Worm (Caenorhabditis elegans) whole organism, L1 larva: ENCODE data around the gene rrsr-1.

Experiments
- C04F5.9 ChIP-seq: sonication (generic microtip); optimal IDR thresholded peaks from 2 replicates; lab custom pipeline; 2016; ENCODE audit warnings: missing genetic modification characterization, missing compliant biosample characterization
- C16A3.4 ChIP-seq: fragments of 150-350 bp; optimal IDR thresholded peaks from 2 replicates; lab custom pipeline; 2014; ENCODE audit warnings: missing biosample characterization, missing genetic modification characterization
- Y116A8C.19 ChIP-seq: sonication (generic microtip); optimal IDR thresholded peaks from 2 replicates; lab custom pipeline; 2016; ENCODE audit warnings: missing compliant biosample characterization, missing genetic modification characterization, borderline replicate concordance
- aly-2 ChIP-seq: fragments of 150-350 bp; optimal IDR thresholded peaks from 2 replicates; lab custom pipeline; 2014; ENCODE audit warnings: missing biosample characterization, missing genetic modification characterization
- ceh-63 ChIP-seq: fragments of 200-800 bp; sonication (Bioruptor generic); optimal IDR thresholded peaks from 2 replicates; lab custom pipeline; 2018; ENCODE audit warnings: mild to moderate bottlenecking, missing genetic modification characterization, missing compliant biosample characterization
- ceh-8 ChIP-seq: fragments of 200-800 bp; sonication (Bioruptor generic); optimal IDR thresholded peaks from 2 replicates; lab custom pipeline; 2018; ENCODE audit warnings: mild to moderate bottlenecking, missing genetic modification characterization, moderate library complexity, missing compliant biosample characterization
- ceh-82 ChIP-seq, 3 experiments: fragments of 150-350 bp in 1 of 3; sonication (generic microtip) in 2 of 3; optimal IDR thresholded peaks; 2 replicates each; lab custom pipeline; 2014 to 2017; ENCODE audit warnings: missing biosample characterization in 3 of 3, missing genetic modification characterization in 3 of 3
- ces-1 ChIP-seq: fragments of 150-350 bp; optimal IDR thresholded peaks from 2 replicates; lab custom pipeline; 2014; ENCODE audit warnings: missing biosample characterization, missing genetic modification reagents, missing genetic modification characterization
- dpl-1 ChIP-seq, 3 experiments: fragments of 150-350 bp in 2 of 3; sonication (generic microtip) in 1 of 3; optimal IDR thresholded peaks; 2 replicates each; lab custom pipeline; 2014 to 2017; ENCODE audit warnings: missing biosample characterization in 3 of 3, missing genetic modification characterization in 3 of 3, missing genetic modification reagents in 3 of 3
- efl-1 ChIP-seq, 4 experiments: fragments of 150-350 bp; optimal IDR thresholded peaks in 3 of 4; peaks in 1 of 4; 1 replicate in 1 of 4; 2 replicates in 3 of 4; lab custom pipeline; 2014; ENCODE audit warnings: missing biosample characterization in 2 of 4, missing genetic modification characterization in 2 of 4, missing genetic modification reagents in 2 of 4
- egl-13 ChIP-seq: sonication (generic microtip); optimal IDR thresholded peaks from 2 replicates; lab custom pipeline; 2016; ENCODE audit warnings: missing genotype, missing genetic modification reagents, missing genetic modification characterization, missing compliant biosample characterization
- egl-27 ChIP-seq, 2 experiments: fragments of 150-350 bp in 1 of 2; sonication (generic microtip); optimal IDR thresholded peaks; 3 replicates each; lab custom pipeline; 2017 to 2018; ENCODE audit warnings: missing biosample characterization in 2 of 2, missing genetic modification characterization in 2 of 2, missing genetic modification reagents in 2 of 2
- elt-2 ChIP-seq: sonication (generic microtip); optimal IDR thresholded peaks from 2 replicates; lab custom pipeline; 2016; ENCODE audit warnings: missing genetic modification characterization, mild to moderate bottlenecking, inconsistent platforms, missing compliant biosample characterization, missing genetic modification reagents
- elt-3 ChIP-seq, 6 experiments: fragments of 150-350 bp in 1 of 6; sonication (generic microtip); optimal IDR thresholded peaks; 2 replicates each; lab custom pipeline; 2017 to 2018; ENCODE audit warnings: missing biosample characterization in 6 of 6, missing genetic modification characterization in 6 of 6, inconsistent platforms in 1 of 6
- fkh-10 ChIP-seq: sonication (generic microtip); optimal IDR thresholded peaks from 2 replicates; lab custom pipeline; 2017; ENCODE audit warnings: missing biosample characterization, missing genetic modification reagents, missing genetic modification characterization
- fos-1 ChIP-seq: fragments of 150-350 bp; optimal IDR thresholded peaks from 2 replicates; lab custom pipeline; 2014; ENCODE audit warnings: missing biosample characterization, missing genetic modification characterization
- hlh-17 ChIP-seq: fragments of 200-800 bp; sonication (Bioruptor generic); optimal IDR thresholded peaks from 2 replicates; lab custom pipeline; 2018; ENCODE audit warnings: missing genetic modification characterization, mild to moderate bottlenecking, missing compliant biosample characterization, moderate library complexity, borderline replicate concordance
- hpl-2 ChIP-seq: fragments of 150-350 bp; optimal IDR thresholded peaks from 2 replicates; lab custom pipeline; 2014; ENCODE audit warnings: missing biosample characterization, missing genetic modification reagents, missing genetic modification characterization
- jun-1 ChIP-seq: fragments of 150-350 bp; optimal IDR thresholded peaks from 2 replicates; lab custom pipeline; 2014; ENCODE audit warnings: missing biosample characterization, missing genetic modification reagents, missing genetic modification characterization
- lin-13 ChIP-seq: fragments of 150-350 bp; optimal IDR thresholded peaks from 2 replicates; lab custom pipeline; 2014; ENCODE audit warnings: missing biosample characterization, missing genetic modification reagents, missing genetic modification characterization
- lin-14 ChIP-seq: fragments of 200-800 bp; sonication (Bioruptor generic); optimal IDR thresholded peaks from 2 replicates; lab custom pipeline; 2018; ENCODE audit warnings: mild to moderate bottlenecking, missing genetic modification characterization, moderate library complexity, missing compliant biosample characterization
- lin-35 ChIP-seq, 2 experiments: fragments of 150-350 bp; optimal IDR thresholded peaks; 2 replicates each; lab custom pipeline; 2014; ENCODE audit warnings: missing biosample characterization in 2 of 2, missing genetic modification characterization in 2 of 2, missing genetic modification reagents in 2 of 2
- lin-39 ChIP-seq: fragments of 150-350 bp; optimal IDR thresholded peaks from 2 replicates; lab custom pipeline; 2014; ENCODE audit warnings: missing biosample characterization, missing genetic modification reagents, missing genetic modification characterization
- lsy-2 ChIP-seq, 2 experiments: fragments of 150-350 bp; optimal IDR thresholded peaks; 2 replicates each; lab custom pipeline; 2014; ENCODE audit warnings: missing biosample characterization in 2 of 2, missing genetic modification characterization in 2 of 2
- mab-9 ChIP-seq: fragments of 200-800 bp; sonication (Bioruptor generic); IDR thresholded peaks from 2 replicates; pipeline ENCODE4 v1.3.6; 2022; ENCODE audit warnings: missing genetic modification reagents, missing genetic modification characterization, missing compliant biosample characterization
- mef-2 ChIP-seq: fragments of 150-350 bp; optimal IDR thresholded peaks from 2 replicates; lab custom pipeline; 2014; ENCODE audit warnings: missing biosample characterization, missing genetic modification characterization
- mep-1 ChIP-seq: fragments of 150-350 bp; optimal IDR thresholded peaks from 2 replicates; lab custom pipeline; 2014; ENCODE audit warnings: missing biosample characterization, missing genetic modification characterization
- nhr-12 ChIP-seq: sonication (generic microtip); optimal IDR thresholded peaks from 2 replicates; lab custom pipeline; 2017; ENCODE audit warnings: missing biosample characterization, missing genetic modification characterization
- nhr-20 ChIP-seq: sonication (generic microtip); optimal IDR thresholded peaks from 2 replicates; lab custom pipeline; 2016; ENCODE audit warnings: mild to moderate bottlenecking, missing genetic modification characterization, missing compliant biosample characterization
- nhr-28 ChIP-seq: fragments of 150-350 bp; optimal IDR thresholded peaks from 2 replicates; lab custom pipeline; 2014; ENCODE audit warnings: missing biosample characterization, missing genetic modification characterization
- nhr-71 ChIP-seq: sonication (generic microtip); optimal IDR thresholded peaks from 2 replicates; lab custom pipeline; 2016; ENCODE audit warnings: mild to moderate bottlenecking, missing genetic modification characterization, moderate library complexity, missing compliant biosample characterization
- pag-3 ChIP-seq: sonication (generic microtip); optimal IDR thresholded peaks from 2 replicates; lab custom pipeline; 2017; ENCODE audit warnings: missing genetic modification characterization, mild to moderate bottlenecking, missing compliant biosample characterization, antibody characterized with exemption, borderline replicate concordance; ENCODE audit not compliant: insufficient read depth
- snu-23 ChIP-seq: sonication (generic microtip); optimal IDR thresholded peaks from 2 replicates; lab custom pipeline; 2016; ENCODE audit warnings: missing genetic modification characterization, missing compliant biosample characterization
- sox-4 ChIP-seq: sonication (generic microtip); optimal IDR thresholded peaks from 2 replicates; lab custom pipeline; 2016; ENCODE audit warnings: missing genetic modification characterization, missing compliant biosample characterization
- unc-130 ChIP-seq: fragments of 150-350 bp; optimal IDR thresholded peaks from 2 replicates; lab custom pipeline; 2017; ENCODE audit warnings: missing biosample characterization, missing genetic modification characterization, inconsistent platforms
- unc-30 ChIP-seq: sonication (generic microtip); optimal IDR thresholded peaks from 2 replicates; lab custom pipeline; 2017; ENCODE audit warnings: missing biosample characterization, missing genetic modification characterization
- unc-62 ChIP-seq: fragments of 150-350 bp; optimal IDR thresholded peaks from 2 replicates; lab custom pipeline; 2014; ENCODE audit warnings: missing biosample characterization, missing genetic modification reagents, missing genetic modification characterization
- xbp-1 ChIP-seq: sonication (generic microtip); optimal IDR thresholded peaks from 2 replicates; lab custom pipeline; 2016; ENCODE audit warnings: missing genetic modification characterization, missing compliant biosample characterization
- zip-4 ChIP-seq: fragments of 200-800 bp; sonication (Bioruptor generic); optimal IDR thresholded peaks from 2 replicates; lab custom pipeline; 2018; ENCODE audit warnings: mild to moderate bottlenecking, missing genetic modification characterization, moderate library complexity, missing compliant biosample characterization

Gene rrsr-1

ce11 chrV:14457070-14457469, 32.3 kb upstream of the rrsr-1 start, which contains the start of gene coh-3:
Gene coh-3 (plus strand): TSS chrV:14457422.
- TF ChIP-seq fos-1 (tag; lab: Kevin White, UChicago) (no peak), unc-30 (tag; lab: Kevin White, UChicago) (no peak), egl-13 (tag; lab: Kevin White, UChicago) (no peak), elt-2 (tag; lab: Kevin White, UChicago) (no peak), lsy-2 (tag; optimal IDR thresholded peaks at IDR 0.05; lab: Kevin White, UChicago) (no peak), Y116A8C.19 (tag; lab: Kevin White, UChicago) (no peak), sox-4 (tag; lab: Kevin White, UChicago) (no peak), nhr-71 (tag; lab: Kevin White, UChicago) (no peak)
- TF ChIP-seq, all 84 proteins: peak for 0

ce11 chrV:14456626-14457025, 31.8 kb upstream of the rrsr-1 start, which contains the start of gene bmk-1:
Gene bmk-1 (minus strand): TSS chrV:14456984.
- TF ChIP-seq lin-13 (GFP tag; lab: Kevin White, UChicago), result no peak
- peak; percentile 13 for TF ChIP-seq nhr-20
- TF ChIP-seq efl-1 (optimal IDR thresholded peaks at IDR 0.05; lab: Kevin White, UChicago), result peak; percentile 82 to 94
- peak; percentile 84 to 99 for TF ChIP-seq efl-1 (GFP tag; optimal IDR thresholded peaks at IDR 0.05 in 1 of 2; lab: Kevin White, UChicago)
- TF ChIP-seq dpl-1 (GFP tag; optimal IDR thresholded peaks at IDR 0.05; lab: Kevin White, UChicago), result peak; percentile 75 to 87 (median 82)
- peak; percentile 71 to 92 for TF ChIP-seq lin-35 (GFP tag; optimal IDR thresholded peaks at IDR 0.05; lab: Kevin White, UChicago)
- TF ChIP-seq lsy-2 (tag; optimal IDR thresholded peaks at IDR 0.05; lab: Kevin White, UChicago), result peak in 1 of 2 experiments; percentile 49
- peak; percentile 16 for TF ChIP-seq unc-130 (tag; lab: Kevin White, UChicago)
- peak; percentile 4 for TF ChIP-seq snu-23 (GFP tag; lab: Kevin White, UChicago)
- no peak for TF ChIP-seq unc-62 (GFP tag; lab: Kevin White, UChicago)
- peak; percentile 23 for TF ChIP-seq C16A3.4 (tag; lab: Kevin White, UChicago)

- TF ChIP-seq nhr-12 (tag; lab: Kevin White, UChicago), result no peak
- no peak for TF ChIP-seq ceh-8 (GFP tag; lab: Kevin White, UChicago)
- TF ChIP-seq lin-13 (GFP tag; lab: Kevin White, UChicago), result no peak
- no peak for TF ChIP-seq mef-2 (tag; lab: Kevin White, UChicago)
- no peak for TF ChIP-seq xbp-1
- TF ChIP-seq mep-1, result no peak
- no peak for TF ChIP-seq hpl-2 (GFP tag; lab: Kevin White, UChicago)
- TF ChIP-seq hlh-17, result no peak
- no peak for TF ChIP-seq C04F5.9 (tag; lab: Kevin White, UChicago)
- no peak for TF ChIP-seq nhr-71 (tag; lab: Kevin White, UChicago)
- no peak for TF ChIP-seq efl-1 (optimal IDR thresholded peaks at IDR 0.05; lab: Kevin White, UChicago)
- TF ChIP-seq efl-1 (GFP tag; optimal IDR thresholded peaks at IDR 0.05 in 1 of 2; lab: Kevin White, UChicago), result no peak
- no peak for TF ChIP-seq lin-14 (GFP tag; lab: Kevin White, UChicago)
These were observed 24.6 kb upstream of the rrsr-1 start, which contains the start of gene F23B12.7 for ce11 chrV:14449397-14449796. Gene F23B12.7 (plus strand): TSS chrV:14449697.

- TF ChIP-seq elt-3 (tag; optimal IDR thresholded peaks at IDR 0.05; lab: Kevin White, UChicago), result peak in 1 of 6 experiments; percentile 69
- TF ChIP-seq ceh-63 (GFP tag; lab: Kevin White, UChicago), result no peak
- no peak for TF ChIP-seq unc-130 (tag; lab: Kevin White, UChicago)
- TF ChIP-seq nhr-28 (tag; lab: Kevin White, UChicago), result no peak
- no peak for TF ChIP-seq aly-2 (tag; lab: Kevin White, UChicago)
- TF ChIP-seq mab-9 (GFP tag; lab: Robert Waterston, UW), result no peak
- no peak for TF ChIP-seq lin-14 (GFP tag; lab: Kevin White, UChicago)
- TF ChIP-seq ceh-82 (tag; optimal IDR thresholded peaks at IDR 0.05; lab: Kevin White, UChicago), result no peak
- no peak for TF ChIP-seq ces-1 (GFP tag; lab: Kevin White, UChicago)
- no peak for TF ChIP-seq zip-4
- TF ChIP-seq egl-27 (tag; optimal IDR thresholded peaks at IDR 0.05; lab: Kevin White, UChicago), result no peak
- TF ChIP-seq lin-39 (tag; lab: Kevin White, UChicago), result no peak
- no peak for TF ChIP-seq fkh-10 (GFP tag; lab: Kevin White, UChicago)
- no peak for TF ChIP-seq pag-3 (tag; lab: Kevin White, UChicago)
- TF ChIP-seq mep-1, result no peak
- TF ChIP-seq nhr-71 (tag; lab: Kevin White, UChicago), result peak; percentile 14
- no peak for TF ChIP-seq jun-1 (tag; lab: Kevin White, UChicago)
- TF ChIP-seq, all 84 proteins: peak for 2
These were observed 23.9 kb upstream of the rrsr-1 start for ce11 chrV:14448669-14449068.
